Worm (Caenorhabditis elegans): ENCODE measurements around the gene pmp-1.

ce11 chrII:6843211-6843610, 40.3 kb downstream of the pmp-1 start:
- TF ChIP-seq rnt-1 (tag; optimal IDR thresholded peaks at IDR 0.05): no peak
- no peak for TF ChIP-seq pros-1 (tag; optimal IDR thresholded peaks at IDR 0.05)
- no peak for TF ChIP-seq fkh-10 (GFP tag; optimal IDR thresholded peaks at IDR 0.05)
- TF ChIP-seq nhr-11 (tag; optimal IDR thresholded peaks at IDR 0.05): no peak
